Fruit fly (Drosophila melanogaster) whole organism, larva: ENCODE measurements around the gene gammaTub23C.

Source experiments
- noc ChIP-seq: fragments of 200-800 bp; sonication (Bioruptor generic); optimal IDR thresholded peaks from 3 replicates; lab custom pipeline; 2019; ENCODE audit warnings: missing biosample characterization, mild to moderate bottlenecking, missing genetic modification characterization, moderate library complexity

The gammaTub23C gene

dm6 chr2L:2966917-2967316 is 5.8 kb upstream of the gammaTub23C start:
- TF ChIP-seq noc (tag; lab: Kevin White, UChicago) = no peak

DNA sequence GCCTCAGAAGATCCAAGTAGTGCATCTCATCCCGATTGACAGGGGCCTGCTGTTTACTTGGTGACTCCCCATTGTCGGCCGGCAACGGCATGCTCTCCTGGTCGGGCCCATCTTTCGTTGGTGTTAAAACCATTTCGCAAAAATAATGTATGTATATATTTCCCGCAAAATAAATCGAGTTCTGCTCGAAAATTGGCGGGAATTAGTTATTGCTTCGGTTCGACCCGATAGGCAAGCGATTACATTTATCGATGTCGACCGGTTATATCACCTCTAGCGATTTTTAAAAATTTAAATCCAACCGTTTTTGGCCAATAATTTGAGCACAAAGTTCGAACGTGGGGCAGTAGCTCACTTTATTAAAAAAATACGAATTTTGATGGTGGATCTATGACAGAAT is 3.3 kb upstream of the gammaTub23C start, which contains the start of gene Ts:
Gene Ts (minus strand): TSS at position 201 of the 400 bp plus-strand sequence.
- TF ChIP-seq noc (tag; lab: Kevin White, UChicago) = no peak

dm6 chr2L:2976829-2977228 is 4.1 kb downstream of the gammaTub23C start, which contains the start of the genes CG9641 and CG3165:
CG9641 (minus strand) TSS chr2L:2976862.
CG3165 (plus strand) TSS chr2L:2977122.
- no peak for TF ChIP-seq noc (tag; lab: Kevin White, UChicago)

DNA sequence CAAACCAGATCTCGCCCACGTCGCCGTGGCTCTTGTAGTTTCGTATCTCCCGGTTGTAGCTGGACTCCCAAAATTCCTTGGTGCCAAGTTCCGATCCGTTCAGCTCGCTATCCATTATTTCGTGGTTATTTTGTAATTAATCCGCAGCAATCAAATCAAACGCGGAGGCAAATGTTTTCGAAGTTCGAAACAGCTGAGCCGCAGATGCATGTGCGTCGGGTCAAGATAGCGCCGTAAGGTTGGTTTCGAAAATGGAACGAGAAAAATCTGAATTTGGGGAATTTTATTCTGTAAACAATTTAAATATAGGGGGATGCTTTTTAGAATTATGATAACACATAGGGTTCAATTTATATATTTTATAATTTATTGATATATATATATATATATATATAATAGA is 6.4 kb downstream of the gammaTub23C start, which contains the start of gene CG9643:
Gene CG9643 (minus strand): TSS at position 198 of the 400 bp plus-strand sequence.
- TF ChIP-seq noc (tag; lab: Kevin White, UChicago) = no peak

dm6 chr2L:2986776-2987175 is 14.1 kb downstream of the gammaTub23C start:
- no peak for TF ChIP-seq noc (tag; lab: Kevin White, UChicago)

dm6 chr2L:2987681-2988381 is 15.1 kb downstream of the gammaTub23C start, which contains the start of the genes Chd1 and Bem46:
Chd1 (minus strand) TSS chr2L:2987723.
Bem46 (plus strand) TSS chr2L:2988116.
- TF ChIP-seq noc (tag; lab: Kevin White, UChicago) = no peak

DNA sequence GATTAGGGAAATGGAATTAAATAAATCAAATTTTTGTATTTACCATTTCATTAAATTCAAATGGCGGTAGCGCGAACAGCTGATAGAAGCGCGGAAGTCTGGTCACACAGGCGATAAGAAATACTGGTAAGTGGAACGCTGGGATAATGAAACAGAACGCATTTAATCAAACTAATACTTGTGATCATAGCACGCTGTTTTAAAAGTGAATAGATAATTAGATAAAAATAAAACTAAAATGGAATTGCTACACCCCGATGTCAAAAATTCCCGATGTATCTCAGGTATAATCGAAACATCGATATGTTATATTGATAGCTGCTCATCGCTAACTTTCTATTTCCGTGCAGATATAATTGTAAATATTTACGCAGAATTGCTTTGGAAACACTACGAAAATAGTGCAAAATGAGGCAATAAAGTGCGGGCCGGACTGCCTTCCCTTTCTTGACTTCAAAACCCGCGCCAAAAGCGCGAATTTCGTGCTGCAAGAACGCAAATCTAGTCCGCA is 20.0 kb downstream of the gammaTub23C start, which contains the start of the genes okr and CG3558:
Gene okr (minus strand): TSS at position 96 of the 511 bp plus-strand sequence.
Gene CG3558 (plus strand): TSS at position 207 of the 511 bp plus-strand sequence.
- no peak for TF ChIP-seq noc (tag; lab: Kevin White, UChicago)

- no peak for TF ChIP-seq noc (tag; lab: Kevin White, UChicago)
Measured at dm6 chr2L:2993236-2993635, 20.5 kb downstream of the gammaTub23C start.

- TF ChIP-seq noc (tag; lab: Kevin White, UChicago) = no peak
Measured at dm6 chr2L:2993702-2994101, 21.0 kb downstream of the gammaTub23C start.

DNA sequence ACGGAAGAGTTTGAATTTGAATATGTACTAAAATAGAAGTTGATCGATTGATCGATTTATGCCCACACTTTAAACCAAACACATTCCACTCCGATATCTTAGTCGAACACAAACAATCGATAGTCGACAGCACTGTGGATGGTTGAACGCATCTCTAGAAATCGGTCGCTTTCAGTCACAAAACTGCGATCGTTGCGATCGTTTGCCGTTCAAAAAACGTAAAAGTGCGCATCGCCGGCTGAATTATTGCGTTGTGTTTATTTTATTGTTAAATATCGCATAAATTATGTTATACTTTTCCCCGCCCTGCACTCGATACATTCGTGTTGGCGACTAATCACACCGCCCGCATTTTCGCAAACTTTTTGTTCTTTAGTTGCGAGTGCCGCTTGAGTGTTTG is 26.4 kb downstream of the gammaTub23C start, which contains the start of gene Ccdc85:
Gene Ccdc85 (plus strand): TSS at position 174 of the 400 bp plus-strand sequence.
- no peak for TF ChIP-seq noc (tag; lab: Kevin White, UChicago)

- TF ChIP-seq noc (tag; lab: Kevin White, UChicago) = no peak
Measured at dm6 chr2L:2999609-3000008, 26.9 kb downstream of the gammaTub23C start.

dm6 chr2L:3000517-3000934 is 27.8 kb downstream of the gammaTub23C start:
- TF ChIP-seq noc (tag; lab: Kevin White, UChicago) = no peak

dm6 chr2L:3001953-3002352 is 29.3 kb downstream of the gammaTub23C start:
- no peak for TF ChIP-seq noc (tag; lab: Kevin White, UChicago)

DNA sequence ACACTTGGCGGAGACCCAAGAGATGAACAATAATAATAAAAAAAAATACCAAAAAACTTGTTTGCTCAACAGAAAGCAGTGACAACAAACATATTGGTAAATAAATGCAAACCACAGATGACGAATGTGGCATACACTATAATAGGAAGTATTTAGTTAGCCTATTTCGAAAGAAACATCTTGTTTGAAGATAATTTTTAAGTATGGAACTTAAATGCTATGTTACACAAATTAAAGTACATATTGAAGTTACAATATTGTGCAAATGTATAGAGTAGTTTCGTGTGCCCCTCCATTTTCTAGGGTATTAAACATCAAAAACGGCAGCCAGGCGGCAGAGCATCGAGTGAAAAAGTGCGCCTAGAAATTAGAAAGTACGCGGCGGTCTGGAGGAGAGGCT is 30.7 kb downstream of the gammaTub23C start:
- TF ChIP-seq noc (tag; lab: Kevin White, UChicago) = no peak

DNA sequence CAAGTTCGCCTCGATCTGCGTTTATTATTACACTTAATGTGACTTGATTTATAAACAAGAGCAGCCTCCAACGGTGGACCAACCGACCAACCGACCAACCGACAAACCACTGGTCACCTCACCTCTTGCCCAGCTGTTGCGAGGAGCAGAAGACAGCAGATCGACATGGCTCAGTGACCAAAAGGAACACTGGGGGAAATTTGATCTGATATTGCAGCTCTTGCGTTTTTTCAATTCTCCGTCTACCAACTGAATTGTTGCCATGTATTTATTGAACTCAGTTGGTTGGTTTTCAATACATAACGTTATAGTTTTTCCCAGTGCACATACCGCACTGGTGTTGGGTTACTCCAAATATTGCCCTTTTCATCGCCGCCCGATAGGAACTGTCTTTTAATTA is 31.9 kb downstream of the gammaTub23C start:
- no peak for TF ChIP-seq noc (tag; lab: Kevin White, UChicago)

DNA sequence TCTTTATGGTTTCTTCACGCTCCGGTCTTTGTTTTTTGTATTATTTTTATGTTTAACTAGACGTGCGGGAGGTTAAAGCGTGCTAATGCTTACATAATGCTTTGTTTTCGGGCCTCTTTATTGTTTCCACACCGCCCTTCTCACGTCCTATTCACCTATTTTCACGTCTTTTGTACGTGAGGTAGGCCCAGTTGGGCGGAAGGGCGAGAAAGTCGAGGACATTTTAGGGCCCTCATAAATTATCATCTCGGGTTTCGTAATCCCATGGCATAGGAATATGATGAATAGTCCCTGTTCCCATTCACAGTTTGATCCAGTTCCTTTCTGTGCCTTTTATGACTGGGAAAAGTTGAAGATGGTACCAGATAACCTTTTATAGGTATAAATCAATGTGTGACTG is 32.8 kb downstream of the gammaTub23C start:
- no peak for TF ChIP-seq noc (tag; lab: Kevin White, UChicago)
